Worm (Caenorhabditis elegans) whole organism, mixed stage, embryonic: ENCODE results near the gene myo-2.

Source experiments
- flh-1 ChIP-seq: fragments of 200-800 bp; sonication (Bioruptor generic); optimal IDR thresholded peaks from 2 replicates; lab custom pipeline; 2018; ENCODE audit warnings: mild to moderate bottlenecking, missing genetic modification characterization, moderate library complexity, missing compliant biosample characterization
- nhr-237 ChIP-seq: fragments of 150-350 bp; optimal IDR thresholded peaks from 2 replicates; lab custom pipeline; 2014; ENCODE audit warnings: missing biosample characterization, missing genetic modification characterization
- nhr-76 ChIP-seq: sonication (generic microtip); optimal IDR thresholded peaks from 2 replicates; lab custom pipeline; 2017; ENCODE audit warnings: missing biosample characterization, missing genetic modification characterization
- snpc-4 ChIP-seq: fragments of 150-350 bp; optimal IDR thresholded peaks from 2 replicates; lab custom pipeline; 2014; ENCODE audit warnings: missing biosample characterization, missing genetic modification characterization

ce11 chrX:12517886-12518285, 50.0 kb downstream of the myo-2 start:
- TF ChIP-seq snpc-4 (no peak), nhr-237 (no peak), nhr-76 (tag; lab: Kevin White, UChicago) (no peak), flh-1 (GFP tag; lab: Kevin White, UChicago) (no peak)
